Fruit fly (Drosophila melanogaster): ENCODE results near the gene CG1077.

The CG1077 gene

DNA sequence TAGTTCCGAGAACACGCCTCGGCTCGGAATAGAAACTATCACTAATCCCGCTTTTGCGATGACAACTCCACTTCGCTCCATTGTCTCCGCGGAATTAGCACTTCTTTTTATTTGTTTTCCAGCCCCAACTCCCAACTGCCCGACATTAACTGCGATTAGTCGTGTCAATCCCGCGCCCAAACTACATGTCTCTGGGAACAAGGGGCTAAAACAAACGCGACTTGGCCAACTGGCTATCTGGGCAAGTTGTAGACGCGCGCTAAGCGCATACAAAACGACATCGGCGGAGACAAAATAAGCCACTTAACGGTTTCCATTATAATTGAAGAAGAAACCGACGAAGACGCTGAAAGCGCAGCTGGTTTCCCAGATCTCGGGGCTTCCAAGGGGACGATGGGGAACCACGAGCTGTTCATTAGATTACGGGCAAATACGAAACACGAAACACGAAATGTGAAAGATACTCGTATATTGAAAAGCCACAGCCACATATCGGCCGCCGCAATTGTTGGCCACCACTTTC, 12.4 kb upstream of the CG1077 start (continued):
- peak; percentile 3 for TF ChIP-seq CG12769 (tag; optimal IDR thresholded peaks at IDR 0.05)
- no peak for TF ChIP-seq CG12071 (GFP tag; optimal IDR thresholded peaks at IDR 0.05)
- TF ChIP-seq YL-1 (GFP tag; optimal IDR thresholded peaks at IDR 0.05), result no peak
- TF ChIP-seq CG8359 (GFP tag; optimal IDR thresholded peaks at IDR 0.05; ENCODE audit: borderline replicate concordance), result no peak
- no peak for TF ChIP-seq CG10267 (tag; optimal IDR thresholded peaks at IDR 0.05)
- no peak for TF ChIP-seq CG30020 (tag; optimal IDR thresholded peaks at IDR 0.05)
- TF ChIP-seq Six4 (GFP tag; optimal IDR thresholded peaks at IDR 0.05), result no peak
- no peak for TF ChIP-seq CG5245 (GFP tag; optimal IDR thresholded peaks at IDR 0.05)
- no peak for TF ChIP-seq Hr3 (GFP tag; optimal IDR thresholded peaks at IDR 0.05)
- no peak for TF ChIP-seq al (GFP tag; IDR thresholded peaks at IDR 0.05)
- TF ChIP-seq ttk (GFP tag; IDR thresholded peaks at IDR 0.05), result no peak
- TF ChIP-seq kay (GFP tag; optimal IDR thresholded peaks at IDR 0.05), result no peak
- TF ChIP-seq Awh (GFP tag; IDR thresholded peaks at IDR 0.05), result peak; percentile 40; the same call in 1 of the 2 replicates
- TF ChIP-seq Meics (GFP tag; optimal IDR thresholded peaks at IDR 0.05), result no peak
- no peak for TF ChIP-seq Deaf1 (tag; optimal IDR thresholded peaks at IDR 0.05)
- no peak for TF ChIP-seq HLH3B (GFP tag; IDR thresholded peaks at IDR 0.05)
- TF ChIP-seq maf-S (GFP tag; optimal IDR thresholded peaks at IDR 0.05), result no peak
- TF ChIP-seq HmgD (GFP tag; optimal IDR thresholded peaks at IDR 0.05), result no peak
- no peak for TF ChIP-seq stc (GFP tag; IDR thresholded peaks at IDR 0.05)
- no peak for TF ChIP-seq nerfin-2 (GFP tag; IDR thresholded peaks at IDR 0.05; ENCODE audit: partially characterized antibody)
- no peak for TF ChIP-seq Nf-YC (tag; optimal IDR thresholded peaks at IDR 0.05)
- no peak for TF ChIP-seq CG2875 (GFP tag; optimal IDR thresholded peaks at IDR 0.05)
- TF ChIP-seq CG18476 (GFP tag; optimal IDR thresholded peaks at IDR 0.05), result no peak
- peak; percentile 25 for TF ChIP-seq abd-A (tag; optimal IDR thresholded peaks at IDR 0.05)
- no peak for TF ChIP-seq Hmx (GFP tag; optimal IDR thresholded peaks at IDR 0.05)
- TF ChIP-seq D19A (tag; optimal IDR thresholded peaks at IDR 0.05), result no peak
- TF ChIP-seq CG33213 (GFP tag; optimal IDR thresholded peaks at IDR 0.05), result no peak
- peak; percentile 85 for TF ChIP-seq oc (tag; optimal IDR thresholded peaks at IDR 0.05)
- no peak for TF ChIP-seq Oaz (GFP tag; IDR thresholded peaks at IDR 0.05)
- TF ChIP-seq Med (GFP tag), result peak; percentile 60
- 0 out of 2 replicates have a peak, but pooled peaks have one; percentile 16 for TF ChIP-seq crol (GFP tag; IDR thresholded peaks at IDR 0.05)
- peak; percentile 92 for TF ChIP-seq CG10431 (GFP tag; optimal IDR thresholded peaks at IDR 0.05)

DNA sequence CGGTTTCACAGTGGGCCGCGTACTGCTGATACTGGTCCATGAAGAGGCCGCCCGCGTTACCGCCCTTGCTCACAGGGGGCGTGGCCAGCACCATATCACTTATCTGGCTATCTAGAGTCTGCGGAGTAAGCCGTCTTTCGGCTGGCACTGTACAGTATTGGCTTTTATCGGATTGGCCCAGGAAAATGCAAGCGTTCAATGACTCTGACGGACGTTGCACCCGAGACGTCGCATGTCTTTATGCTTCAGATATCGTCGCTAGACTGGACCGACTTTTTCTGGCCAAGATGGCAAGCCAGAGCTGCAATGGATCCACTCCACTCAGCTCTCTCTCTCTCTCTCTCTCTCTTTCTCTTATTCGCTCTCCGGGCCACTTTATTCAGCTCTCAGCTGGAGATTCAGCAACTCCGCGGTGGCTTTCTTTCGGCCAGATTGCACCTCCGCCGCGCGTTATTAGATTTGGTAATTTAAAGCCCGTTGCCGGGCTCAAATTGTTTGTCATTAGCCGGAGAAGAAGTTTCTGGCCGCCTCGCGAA, 10.3 kb upstream of the CG1077 start, which contains the start of gene CG31559:
Gene CG31559 (minus strand): TSS at position 273 of the 536 bp plus-strand sequence.
- peak; percentile 31; the same call in 1 of the 3 replicates for TF ChIP-seq ci (GFP tag; IDR thresholded peaks at IDR 0.05)
- 0 out of 2 replicates have a peak, but pooled peaks have one; percentile 5 for TF ChIP-seq HLH3B (GFP tag; IDR thresholded peaks at IDR 0.05)
- TF ChIP-seq oc (tag; optimal IDR thresholded peaks at IDR 0.05), result peak; percentile 38
- no peak for TF ChIP-seq nau (GFP tag; optimal IDR thresholded peaks at IDR 0.05)
- no peak for TF ChIP-seq eyg (GFP tag; optimal IDR thresholded peaks at IDR 0.05)
- peak; percentile 27 for TF ChIP-seq Jarid2 (GFP tag; optimal IDR thresholded peaks at IDR 0.05)
- TF ChIP-seq Trl (optimal IDR thresholded peaks at IDR 0.05), result peak; percentile 45 to 69
- no peak for TF ChIP-seq Trl (GFP tag; optimal IDR thresholded peaks at IDR 0.05)
- TF ChIP-seq sna (GFP tag; IDR thresholded peaks at IDR 0.05; ENCODE audit: partially characterized antibody), result 0 out of 2 replicates have a peak, but pooled peaks have one; percentile 16
- TF ChIP-seq Dek (tag; optimal IDR thresholded peaks at IDR 0.05), result no peak
- TF ChIP-seq chinmo (GFP tag; IDR thresholded peaks at IDR 0.05; ENCODE audit: partially characterized antibody), result 0 out of 4 replicates have a peak, but pooled peaks have one; percentile 32
- peak; percentile 13 for TF ChIP-seq Med (GFP tag)

Measured in whole organism, embryonic.